Fruit fly (Drosophila melanogaster) whole organism, embryonic: ENCODE data around the gene Gk1.

Experiments
- Asciz ChIP-seq: fragments of 200-800 bp; sonication (Bioruptor generic); optimal IDR thresholded peaks from 2 replicates; lab custom pipeline; 2017; ENCODE audit warnings: missing biosample characterization, mild to moderate bottlenecking, missing genetic modification characterization, missing genetic modification reagents
- Atf3 ChIP-seq: fragments of 200-800 bp; sonication (Bioruptor generic); optimal IDR thresholded peaks from 3 replicates; lab custom pipeline; 2016; ENCODE audit warnings: missing biosample characterization, missing genetic modification characterization
- Bgb ChIP-seq: fragments of 200-800 bp; sonication (Bioruptor generic); IDR thresholded peaks from 2 replicates; pipeline ENCODE4 v1.3.6; 2022; ENCODE audit warnings: missing biosample characterization, missing genetic modification characterization; ENCODE audit not compliant: partially characterized antibody
- Blimp-1 ChIP-seq: fragments of 200-800 bp; sonication (Bioruptor generic); optimal IDR thresholded peaks from 3 replicates; lab custom pipeline; 2018; ENCODE audit warnings: missing biosample characterization, missing genetic modification characterization, mild to moderate bottlenecking, moderate library complexity, missing genetic modification reagents
- CG11093 ChIP-seq: fragments of 200-800 bp; sonication (Bioruptor generic); IDR thresholded peaks from 3 replicates; pipeline ENCODE4 v1.3.6; 2022; ENCODE audit warnings: missing biosample characterization, missing genetic modification characterization
- CG11723 ChIP-seq: fragments of 200-800 bp; sonication (Bioruptor generic); optimal IDR thresholded peaks from 2 replicates; lab custom pipeline; 2017; ENCODE audit warnings: missing biosample characterization, mild to moderate bottlenecking, missing genetic modification characterization
- CG12299 ChIP-seq: fragments of 200-800 bp; sonication (Bioruptor generic); optimal IDR thresholded peaks from 2 replicates; lab custom pipeline; 2018; ENCODE audit warnings: missing biosample characterization, mild to moderate bottlenecking, missing genetic modification characterization
- CG13624 ChIP-seq: fragments of 200-800 bp; sonication (Bioruptor generic); optimal IDR thresholded peaks from 2 replicates; lab custom pipeline; 2016; ENCODE audit warnings: missing biosample characterization, missing genetic modification characterization
- CG13775 ChIP-seq: fragments of 200-800 bp; sonication (Bioruptor generic); optimal IDR thresholded peaks from 3 replicates; lab custom pipeline; 2017; ENCODE audit warnings: missing biosample characterization, mild to moderate bottlenecking, missing genetic modification characterization
- CG15479 ChIP-seq: fragments of 200-800 bp; sonication (Bioruptor generic); optimal IDR thresholded peaks from 3 replicates; lab custom pipeline; 2019; ENCODE audit warnings: missing biosample characterization, mild to moderate bottlenecking, missing genetic modification characterization, moderate library complexity
- CG18011 ChIP-seq: fragments of 200-800 bp; sonication (Bioruptor generic); optimal IDR thresholded peaks from 2 replicates; lab custom pipeline; 2017; ENCODE audit warnings: missing biosample characterization, missing genetic modification characterization, mild to moderate bottlenecking, moderate library complexity, missing genotype
- CG2116 ChIP-seq: fragments of 200-800 bp; sonication (Bioruptor generic); optimal IDR thresholded peaks from 3 replicates; lab custom pipeline; 2018; ENCODE audit warnings: missing biosample characterization, mild to moderate bottlenecking, missing genetic modification characterization
- CG2199 ChIP-seq: fragments of 200-800 bp; sonication (Bioruptor generic); IDR thresholded peaks from 3 replicates; pipeline ENCODE4 v1.3.6; 2022; ENCODE audit warnings: missing biosample characterization, missing genetic modification characterization
- CG3163 ChIP-seq: fragments of 200-800 bp; sonication (Bioruptor generic); optimal IDR thresholded peaks from 3 replicates; lab custom pipeline; 2016; ENCODE audit warnings: missing biosample characterization, missing genetic modification characterization
- CG32767 ChIP-seq: fragments of 200-800 bp; sonication (Bioruptor generic); IDR thresholded peaks from 2 replicates; pipeline ENCODE4 v1.3.6; 2022; ENCODE audit warnings: missing biosample characterization, missing genetic modification characterization
- CG33557 ChIP-seq: fragments of 200-800 bp; sonication (Bioruptor generic); optimal IDR thresholded peaks from 2 replicates; lab custom pipeline; 2019; ENCODE audit warnings: missing biosample characterization, mild to moderate bottlenecking, missing genetic modification characterization, moderate library complexity
- CG34376 ChIP-seq: fragments of 200-800 bp; sonication (Bioruptor generic); optimal IDR thresholded peaks from 2 replicates; lab custom pipeline; 2018; ENCODE audit warnings: missing biosample characterization, mild to moderate bottlenecking, missing genetic modification characterization
- CG6272 ChIP-seq: fragments of 200-800 bp; sonication (Bioruptor generic); IDR thresholded peaks from 2 replicates; pipeline ENCODE4 v1.3.6; 2022; ENCODE audit warnings: missing biosample characterization, missing genetic modification characterization
- CG9609 ChIP-seq: fragments of 200-800 bp; sonication (Bioruptor generic); optimal IDR thresholded peaks from 3 replicates; lab custom pipeline; 2016; ENCODE audit warnings: missing biosample characterization, missing genetic modification characterization
- Fer2 ChIP-seq: fragments of 200-800 bp; sonication (Bioruptor generic); optimal IDR thresholded peaks from 2 replicates; lab custom pipeline; 2018; ENCODE audit warnings: missing biosample characterization, mild to moderate bottlenecking, missing genetic modification characterization, moderate library complexity
- Nf-YA ChIP-seq: fragments of 200-800 bp; sonication (Bioruptor generic); IDR thresholded peaks from 2 replicates; pipeline ENCODE4 v1.3.6; 2022; ENCODE audit warnings: missing biosample characterization, missing genetic modification characterization
- Scr ChIP-seq: fragments of 200-800 bp; sonication (Bioruptor generic); IDR thresholded peaks from 2 replicates; pipeline ENCODE4 v1.3.6; 2022; ENCODE audit warnings: missing biosample characterization, missing genetic modification characterization; ENCODE audit not compliant: partially characterized antibody
- btn ChIP-seq: fragments of 200-800 bp; sonication (Bioruptor generic); optimal IDR thresholded peaks from 2 replicates; lab custom pipeline; 2016; ENCODE audit warnings: missing biosample characterization, missing genetic modification characterization
- chinmo ChIP-seq: fragments of 200-800 bp; sonication (Bioruptor generic); IDR thresholded peaks from 4 replicates; pipeline ENCODE4 v1.3.6; 2022; ENCODE audit warnings: missing biosample characterization, missing genetic modification characterization; ENCODE audit not compliant: partially characterized antibody
- chm ChIP-seq: fragments of 200-800 bp; sonication (Bioruptor generic); IDR thresholded peaks from 2 replicates; pipeline ENCODE4 v1.3.6; 2022; ENCODE audit warnings: missing biosample characterization, missing genetic modification characterization
- corto ChIP-seq: fragments of 200-800 bp; sonication (Bioruptor generic); optimal IDR thresholded peaks from 2 replicates; lab custom pipeline; 2016; ENCODE audit warnings: missing biosample characterization, mild to moderate bottlenecking, missing genetic modification characterization, moderate library complexity
- croc ChIP-seq: fragments of 200-800 bp; sonication (Bioruptor generic); conservative IDR thresholded peaks from 3 replicates; pipeline ENCODE4 v1.3.6; 2022; ENCODE audit warnings: missing biosample characterization, missing genetic modification characterization
- dmrt11E ChIP-seq: fragments of 200-800 bp; sonication (Bioruptor generic); optimal IDR thresholded peaks from 3 replicates; lab custom pipeline; 2018; ENCODE audit warnings: missing biosample characterization, mild to moderate bottlenecking, missing genetic modification characterization, moderate library complexity
- eve ChIP-seq, 2 experiments: fragments of >200 bp; optimal IDR thresholded peaks; 2 replicates each; lab custom pipeline; 2017; ENCODE audit warnings: missing biosample characterization in 2 of 2, missing genetic modification characterization in 2 of 2
- gsb-n ChIP-seq: fragments of 200-800 bp; sonication (Bioruptor generic); optimal IDR thresholded peaks from 3 replicates; lab custom pipeline; 2018; ENCODE audit warnings: missing biosample characterization, mild to moderate bottlenecking, missing genetic modification characterization
- hkb ChIP-seq, 2 experiments: fragments of 200-800 bp in 1 of 2; fragments of >200 bp in 1 of 2; sonication (Bioruptor generic) in 1 of 2; IDR thresholded peaks in 1 of 2; optimal IDR thresholded peaks in 1 of 2; 2 replicates each; pipeline versions ENCODE4 v1.3.6 to Lab custom; 2017 to 2022; ENCODE audit warnings: missing biosample characterization in 1 of 2, missing genetic modification characterization in 1 of 2
- hth ChIP-seq: fragments of >200 bp; optimal IDR thresholded peaks from 2 replicates; lab custom pipeline; 2017; ENCODE audit warnings: inconsistent platforms
- lbe ChIP-seq: fragments of 200-800 bp; sonication (Bioruptor generic); optimal IDR thresholded peaks from 2 replicates; lab custom pipeline; 2016; ENCODE audit warnings: missing biosample characterization, mild to moderate bottlenecking, missing genetic modification characterization
- otp ChIP-seq: fragments of 200-800 bp; sonication (Bioruptor generic); IDR thresholded peaks from 3 replicates; pipeline ENCODE4, ENCODE4 v1.3.6; 2022; ENCODE audit warnings: missing biosample characterization, missing genetic modification characterization
- p53 ChIP-seq: fragments of 200-800 bp; sonication (Bioruptor generic); optimal IDR thresholded peaks from 2 replicates; lab custom pipeline; 2016; ENCODE audit warnings: missing biosample characterization, missing genetic modification characterization
- row ChIP-seq: fragments of 200-800 bp; sonication (Bioruptor generic); IDR thresholded peaks from 3 replicates; pipeline ENCODE4 v1.3.6; 2022; ENCODE audit warnings: missing biosample characterization, missing genetic modification characterization
- run ChIP-seq: fragments of 200-800 bp; sonication (Bioruptor generic); optimal IDR thresholded peaks from 3 replicates; lab custom pipeline; 2018; ENCODE audit warnings: missing biosample characterization, mild to moderate bottlenecking, missing genetic modification characterization
- sens ChIP-seq: fragments of 200-800 bp; sonication (Bioruptor generic); peaks from one replicate; lab custom pipeline; 2016; ENCODE audit warnings: missing biosample characterization, missing genetic modification characterization
- sqz ChIP-seq: fragments of 200-800 bp; sonication (Bioruptor generic); optimal IDR thresholded peaks from 3 replicates; lab custom pipeline; 2018; ENCODE audit warnings: missing biosample characterization, mild to moderate bottlenecking, missing genetic modification characterization
- tap ChIP-seq: fragments of 200-800 bp; optimal IDR thresholded peaks from 3 replicates; lab custom pipeline; 2019; ENCODE audit warnings: missing biosample characterization, mild to moderate bottlenecking, missing genetic modification characterization, moderate library complexity
- tup ChIP-seq: fragments of 200-800 bp; sonication (Bioruptor generic); optimal IDR thresholded peaks from 2 replicates; lab custom pipeline; 2016; ENCODE audit warnings: missing biosample characterization, mild to moderate bottlenecking, missing genetic modification characterization, moderate library complexity
- vvl ChIP-seq: fragments of 200-800 bp; sonication (Bioruptor generic); IDR thresholded peaks from 2 replicates; pipeline ENCODE4 v1.3.6; 2022; ENCODE audit warnings: missing biosample characterization, missing genetic modification characterization
- z ChIP-seq: fragments of 200-800 bp; sonication (Bioruptor generic); IDR thresholded peaks from 3 replicates; pipeline ENCODE4 v1.3.6; 2022; ENCODE audit warnings: missing biosample characterization, missing genetic modification characterization

Gk1 gene

dm6 chr3L:246644-247199 is 41.1 kb upstream of the Gk1 start (continued):
- TF ChIP-seq CG33557: no peak

dm6 chr3L:234337-234736 is 28.7 kb upstream of the Gk1 start:
- TF ChIP-seq run (tag; lab: Kevin White, UChicago) (no peak), gsb-n (no peak), Asciz (GFP tag; lab: Kevin White, UChicago) (no peak), CG11093 (GFP tag; lab: Robert Waterston, UW) (no peak), CG12299 (tag; lab: Kevin White, UChicago) (no peak), otp (no peak), CG13624 (GFP tag; lab: Kevin White, UChicago) (no peak), chm (no peak), Scr (GFP tag; lab: Robert Waterston, UW) (no peak), CG11723 (no peak), tup (GFP tag; lab: Kevin White, UChicago) (no peak)
- TF ChIP-seq, all 482 proteins: peak for 0

- TF ChIP-seq CG3163 (no peak), eve (GFP tag; optimal IDR thresholded peaks at IDR 0.05; lab: Kevin White, UChicago) (peak in 1 of 2 experiments; percentile 33), sens (GFP tag; lab: Kevin White, UChicago) (no peak), Bgb (no peak), btn (GFP tag; lab: Kevin White, UChicago) (no peak)
- TF ChIP-seq, all 482 proteins: peak for 1
Observed at dm6 chr3L:233251-233650, 27.6 kb upstream of the Gk1 start, which contains the start of gene CG34453. CG34453 (minus strand) TSS chr3L:233351.

DNA sequence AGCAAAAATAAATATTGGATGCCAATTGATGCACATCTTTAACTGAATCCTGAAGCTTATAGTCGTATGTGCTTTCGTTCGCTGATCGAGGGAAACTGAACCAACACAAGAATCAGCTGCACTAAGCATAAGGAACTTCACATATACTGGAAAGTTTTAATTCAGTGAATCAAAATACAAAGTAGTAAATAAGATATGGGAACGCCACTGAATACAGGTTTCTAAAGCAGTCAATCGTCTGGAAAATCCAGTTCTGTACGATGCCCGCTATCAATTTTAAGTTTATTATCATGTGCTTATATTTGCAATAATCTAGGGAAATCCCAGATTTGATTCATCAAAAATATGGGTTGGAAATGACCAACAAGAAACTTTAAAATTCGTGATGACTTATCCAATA is 26.6 kb upstream of the Gk1 start, which contains the start of gene CG34454:
TSS of gene CG34454 (minus strand) at position 84 of the 400 bp plus-strand sequence.
- TF ChIP-seq hth (lab: Kevin White, UChicago): no peak
- no peak for TF ChIP-seq croc
- no peak for TF ChIP-seq Fer2
- TF ChIP-seq CG13775 (GFP tag; lab: Kevin White, UChicago): no peak
- TF ChIP-seq CG6272 (GFP tag; lab: Robert Waterston, UW): no peak
- TF ChIP-seq CG9609 (GFP tag; lab: Kevin White, UChicago): no peak
- TF ChIP-seq Blimp-1: no peak
- TF ChIP-seq p53: no peak
- TF ChIP-seq row (GFP tag; lab: Robert Waterston, UW): no peak
- TF ChIP-seq, all 482 proteins: peak for 0

DNA sequence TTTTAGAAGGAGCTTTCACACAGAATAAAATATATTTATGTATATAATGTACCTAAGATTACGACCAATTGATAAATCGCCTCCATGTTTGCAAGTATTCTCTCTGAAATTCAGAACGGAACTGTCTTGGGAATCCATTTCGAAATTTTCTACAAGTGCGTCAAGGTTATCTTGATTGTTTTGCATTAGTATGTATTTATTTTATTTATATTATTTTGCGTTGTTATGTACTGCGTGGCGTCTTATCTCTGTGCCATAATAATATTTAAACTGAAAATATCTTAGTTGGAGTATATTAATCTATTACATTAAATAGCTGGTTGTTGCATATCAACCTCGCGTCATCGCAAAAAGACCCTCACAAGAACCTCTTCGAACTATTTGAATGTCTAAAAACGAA is 25.9 kb upstream of the Gk1 start, which contains the start of gene CG42846:
TSS of gene CG42846 (minus strand) at position 101 of the 400 bp plus-strand sequence.
- TF ChIP-seq tap (tag; lab: Kevin White, UChicago) (no peak), lbe (GFP tag; lab: Kevin White, UChicago) (peak; percentile 18), Scr (GFP tag; lab: Robert Waterston, UW) (no peak), chinmo (no peak), dmrt11E (tag; lab: Kevin White, UChicago) (no peak), CG34376 (GFP tag; lab: Kevin White, UChicago) (peak; percentile 12)

DNA sequence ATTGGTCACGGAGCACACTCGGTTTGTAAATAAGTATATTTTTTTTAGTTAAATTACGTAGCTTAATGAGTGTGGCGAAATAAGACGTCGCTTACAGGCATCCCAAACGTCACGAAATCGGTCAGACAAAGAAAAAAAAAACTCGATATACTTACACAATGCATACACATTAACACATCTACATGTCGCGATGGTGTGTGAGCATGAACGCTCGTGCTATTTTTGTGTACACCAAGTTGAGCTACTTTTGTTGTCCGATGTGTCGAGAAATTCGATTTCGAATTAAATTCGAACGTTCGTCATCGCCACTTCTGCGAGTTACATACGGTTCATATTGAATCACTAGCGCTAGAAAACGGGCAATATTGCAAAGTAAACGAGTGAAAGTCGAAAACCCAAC is 19.5 kb upstream of the Gk1 start:
- TF ChIP-seq CG2116 (peak; percentile 0), CG2199 (GFP tag; lab: Robert Waterston, UW) (peak; percentile 58; the same call in 1 of the 3 replicates), CG12299 (tag; lab: Kevin White, UChicago) (peak; percentile 13), Nf-YA (0 out of 2 replicates have a peak, but pooled peaks have one; percentile 33), hkb (optimal IDR thresholded peaks at IDR 0.05; lab: Kevin White, UChicago) (no peak), hkb (GFP tag; IDR thresholded peaks at IDR 0.05; lab: Robert Waterston, UW) (0 out of 2 replicates have a peak, but pooled peaks have one; percentile 12), sqz (GFP tag; lab: Kevin White, UChicago) (peak; percentile 87), vvl (peak; percentile 36; the same call in 1 of the 2 replicates), CG32767 (GFP tag; lab: Robert Waterston, UW) (peak; percentile 92), CG15479 (GFP tag; lab: Kevin White, UChicago) (peak; percentile 26), Atf3 (GFP tag; lab: Kevin White, UChicago) (no peak), corto (peak; percentile 12), CG18011 (no peak), z (GFP tag; lab: Robert Waterston, UW) (peak; percentile 83)
